Fruit fly (Drosophila melanogaster) whole organism, embryonic: ENCODE measurements around the gene Xport-B.

ENCODE experiments used
- Atf6 ChIP-seq: fragments of 200-800 bp; sonication (Bioruptor generic); IDR thresholded peaks from 2 replicates; pipeline ENCODE4 v1.3.6; 2022; ENCODE audit warnings: missing biosample characterization, missing genetic modification characterization
- CG10543 ChIP-seq: fragments of 200-800 bp; sonication (Bioruptor generic); optimal IDR thresholded peaks from 3 replicates; lab custom pipeline; 2017; ENCODE audit warnings: missing biosample characterization, mild to moderate bottlenecking, missing genetic modification characterization, moderate library complexity
- CG11504 ChIP-seq: fragments of 200-800 bp; sonication (Bioruptor generic); optimal IDR thresholded peaks from 3 replicates; lab custom pipeline; 2019; ENCODE audit warnings: missing biosample characterization, mild to moderate bottlenecking, missing genetic modification characterization, moderate library complexity
- CG11695 ChIP-seq: fragments of 200-800 bp; sonication (Bioruptor generic); IDR thresholded peaks from 3 replicates; pipeline ENCODE4 v1.3.6; 2022; ENCODE audit warnings: missing biosample characterization, missing genetic modification characterization
- CG12299 ChIP-seq: fragments of 200-800 bp; sonication (Bioruptor generic); optimal IDR thresholded peaks from 2 replicates; lab custom pipeline; 2018; ENCODE audit warnings: missing biosample characterization, mild to moderate bottlenecking, missing genetic modification characterization
- CG12769 ChIP-seq: fragments of 200-800 bp; sonication (Bioruptor generic); optimal IDR thresholded peaks from 2 replicates; lab custom pipeline; 2019; ENCODE audit warnings: missing biosample characterization, mild to moderate bottlenecking, missing genetic modification characterization, moderate library complexity
- CG13775 ChIP-seq: fragments of 200-800 bp; sonication (Bioruptor generic); optimal IDR thresholded peaks from 3 replicates; lab custom pipeline; 2017; ENCODE audit warnings: missing biosample characterization, mild to moderate bottlenecking, missing genetic modification characterization
- CG16779 ChIP-seq: fragments of 200-800 bp; sonication (Bioruptor generic); IDR thresholded peaks from 2 replicates; pipeline ENCODE4 v1.3.6; 2022; ENCODE audit warnings: missing biosample characterization, missing genetic modification characterization
- CG16863 ChIP-seq: fragments of 200-800 bp; sonication (Bioruptor generic); optimal IDR thresholded peaks from 3 replicates; lab custom pipeline; 2016; ENCODE audit warnings: missing biosample characterization, missing genetic modification characterization
- CG2120 ChIP-seq: fragments of 200-800 bp; sonication (Bioruptor generic); optimal IDR thresholded peaks from 3 replicates; lab custom pipeline; 2016; ENCODE audit warnings: missing biosample characterization, missing genetic modification characterization
- CG2678 ChIP-seq: fragments of 200-800 bp; sonication (Bioruptor generic); optimal IDR thresholded peaks from 3 replicates; lab custom pipeline; 2019; ENCODE audit warnings: missing biosample characterization, mild to moderate bottlenecking, missing genetic modification characterization, moderate library complexity
- CG2889 ChIP-seq: fragments of 200-800 bp; sonication (Bioruptor generic); IDR thresholded peaks from 3 replicates; pipeline ENCODE4 v1.3.6; 2022; ENCODE audit warnings: missing biosample characterization, missing genetic modification characterization
- CG34376 ChIP-seq: fragments of 200-800 bp; sonication (Bioruptor generic); optimal IDR thresholded peaks from 2 replicates; lab custom pipeline; 2018; ENCODE audit warnings: missing biosample characterization, mild to moderate bottlenecking, missing genetic modification characterization
- CG6854 ChIP-seq: fragments of 200-800 bp; sonication (Bioruptor generic); optimal IDR thresholded peaks from 3 replicates; lab custom pipeline; 2017; ENCODE audit warnings: missing biosample characterization, mild to moderate bottlenecking, missing genetic modification characterization
- CG7556 ChIP-seq: fragments of 200-800 bp; sonication (Bioruptor generic); optimal IDR thresholded peaks from 2 replicates; lab custom pipeline; 2017; ENCODE audit warnings: missing biosample characterization, mild to moderate bottlenecking, missing genetic modification characterization
- CG7839 ChIP-seq: fragments of 200-800 bp; sonication (Bioruptor generic); optimal IDR thresholded peaks from 3 replicates; lab custom pipeline; 2018; ENCODE audit warnings: missing biosample characterization, mild to moderate bottlenecking, missing genetic modification characterization, moderate library complexity
- CG9797 ChIP-seq: fragments of 200-800 bp; sonication (Bioruptor generic); optimal IDR thresholded peaks from 3 replicates; lab custom pipeline; 2018; ENCODE audit warnings: missing biosample characterization, mild to moderate bottlenecking, missing genetic modification characterization
- CoRest ChIP-seq: fragments of 200-800 bp; sonication (Bioruptor generic); optimal IDR thresholded peaks from 3 replicates; lab custom pipeline; 2018; ENCODE audit warnings: missing biosample characterization, mild to moderate bottlenecking, missing genetic modification characterization, moderate library complexity
- Deaf1 ChIP-seq: fragments of 200-800 bp; optimal IDR thresholded peaks from 3 replicates; lab custom pipeline; 2019; ENCODE audit warnings: missing biosample characterization, mild to moderate bottlenecking, missing genetic modification characterization, moderate library complexity
- Dek ChIP-seq: fragments of 200-800 bp; sonication (Bioruptor generic); optimal IDR thresholded peaks from 3 replicates; lab custom pipeline; 2019; ENCODE audit warnings: missing biosample characterization, mild to moderate bottlenecking, missing genetic modification characterization, moderate library complexity
- Dll ChIP-seq: fragments of 200-800 bp; sonication (Bioruptor generic); IDR thresholded peaks from 4 replicates; pipeline ENCODE4 v1.3.6; 2022; ENCODE audit warnings: missing biosample characterization, missing genetic modification characterization; ENCODE audit not compliant: partially characterized antibody
- ERR ChIP-seq: fragments of 200-800 bp; sonication (Bioruptor generic); optimal IDR thresholded peaks from 2 replicates; lab custom pipeline; 2016; ENCODE audit warnings: missing biosample characterization, missing genetic modification characterization
- HLHmδ ChIP-seq: fragments of 200-800 bp; sonication (Bioruptor generic); optimal IDR thresholded peaks from 2 replicates; lab custom pipeline; 2018; ENCODE audit warnings: missing biosample characterization, mild to moderate bottlenecking, missing genetic modification characterization, moderate library complexity
- HmgZ ChIP-seq: fragments of 200-800 bp; sonication (Bioruptor generic); optimal IDR thresholded peaks from 2 replicates; lab custom pipeline; 2018; ENCODE audit warnings: missing biosample characterization, mild to moderate bottlenecking, missing genetic modification characterization
- Hr78 ChIP-seq, 2 experiments: fragments of 200-800 bp in 1 of 2; fragments of >200 bp in 1 of 2; sonication (Bioruptor generic) in 1 of 2; optimal IDR thresholded peaks; 2 replicates each; lab custom pipeline; 2017 to 2019; ENCODE audit warnings: missing biosample characterization in 2 of 2, missing genetic modification characterization in 2 of 2, mild to moderate bottlenecking in 1 of 2, moderate library complexity in 1 of 2
- Jarid2 ChIP-seq: fragments of 200-800 bp; sonication (Bioruptor generic); optimal IDR thresholded peaks from 3 replicates; lab custom pipeline; 2017; ENCODE audit warnings: mild to moderate bottlenecking, missing biosample characterization, missing genetic modification reagents, missing genetic modification characterization
- Lhr ChIP-seq: fragments of 200-800 bp; sonication (Bioruptor generic); optimal IDR thresholded peaks from 3 replicates; lab custom pipeline; 2017; ENCODE audit warnings: mild to moderate bottlenecking, missing biosample characterization, missing genetic modification reagents, missing genetic modification characterization
- Meics ChIP-seq: fragments of 200-800 bp; sonication (Bioruptor generic); optimal IDR thresholded peaks from 2 replicates; lab custom pipeline; 2017; ENCODE audit warnings: missing biosample characterization, mild to moderate bottlenecking, missing genetic modification characterization
- NfI ChIP-seq: fragments of 200-800 bp; sonication (Bioruptor generic); optimal IDR thresholded peaks from 3 replicates; lab custom pipeline; 2018; ENCODE audit warnings: missing biosample characterization, mild to moderate bottlenecking, missing genetic modification characterization, moderate library complexity
- Sry-β ChIP-seq: fragments of 200-800 bp; sonication (Bioruptor generic); optimal IDR thresholded peaks from 2 replicates; lab custom pipeline; 2018; ENCODE audit warnings: missing biosample characterization, mild to moderate bottlenecking, missing genetic modification characterization, moderate library complexity
- Vsx1 ChIP-seq: fragments of 200-800 bp; sonication (Bioruptor generic); optimal IDR thresholded peaks from 2 replicates; lab custom pipeline; 2017; ENCODE audit warnings: missing biosample characterization, mild to moderate bottlenecking, missing genetic modification characterization, missing genetic modification reagents
- ab ChIP-seq: fragments of 200-800 bp; sonication (Bioruptor generic); optimal IDR thresholded peaks from 2 replicates; lab custom pipeline; 2016; ENCODE audit warnings: missing biosample characterization, missing genetic modification characterization
- az2 ChIP-seq: fragments of 200-800 bp; sonication (Bioruptor generic); optimal IDR thresholded peaks from 3 replicates; lab custom pipeline; 2016; ENCODE audit warnings: missing biosample characterization, missing genetic modification characterization
- gcm ChIP-seq: fragments of 200-800 bp; sonication (Bioruptor generic); optimal IDR thresholded peaks from 2 replicates; lab custom pipeline; 2019; ENCODE audit warnings: missing biosample characterization, mild to moderate bottlenecking, missing genetic modification characterization, moderate library complexity
- grau ChIP-seq: fragments of 200-800 bp; optimal IDR thresholded peaks from 3 replicates; lab custom pipeline; 2019; ENCODE audit warnings: missing biosample characterization, mild to moderate bottlenecking, missing genetic modification characterization, moderate library complexity
- jumu ChIP-seq: fragments of 200-800 bp; sonication (Bioruptor generic); optimal IDR thresholded peaks from 3 replicates; lab custom pipeline; 2016; ENCODE audit warnings: missing biosample characterization, missing genetic modification characterization
- ken ChIP-seq: fragments of 200-800 bp; sonication (Bioruptor generic); IDR thresholded peaks from 3 replicates; pipeline ENCODE4 v1.3.6; 2022; ENCODE audit warnings: missing biosample characterization, missing genetic modification characterization
- nmo ChIP-seq: fragments of 200-800 bp; sonication (Bioruptor generic); optimal IDR thresholded peaks from 2 replicates; lab custom pipeline; 2018; ENCODE audit warnings: missing biosample characterization, mild to moderate bottlenecking, missing genetic modification characterization, moderate library complexity
- peb ChIP-seq: fragments of 200-800 bp; sonication (Bioruptor generic); IDR thresholded peaks from 2 replicates; pipeline ENCODE4 v1.3.6; 2022; ENCODE audit warnings: missing biosample characterization, missing genetic modification characterization
- pita ChIP-seq: fragments of 200-800 bp; sonication (Bioruptor generic); optimal IDR thresholded peaks from 2 replicates; lab custom pipeline; 2017; ENCODE audit warnings: missing biosample characterization, mild to moderate bottlenecking, missing genetic modification characterization
- pum ChIP-seq: fragments of 200-800 bp; sonication (Bioruptor generic); optimal IDR thresholded peaks from 2 replicates; lab custom pipeline; 2016; ENCODE audit warnings: missing biosample characterization, missing genetic modification characterization
- seq ChIP-seq: fragments of 200-800 bp; sonication (Bioruptor generic); IDR thresholded peaks from 2 replicates; pipeline ENCODE4 v1.3.6; 2022; ENCODE audit warnings: missing biosample characterization, missing genetic modification characterization
- tio ChIP-seq: fragments of 200-800 bp; sonication (Bioruptor generic); optimal IDR thresholded peaks from 2 replicates; lab custom pipeline; 2017; ENCODE audit warnings: missing biosample characterization, missing genetic modification characterization, inconsistent platforms
- twi ChIP-seq: fragments of 200-800 bp; optimal IDR thresholded peaks from 2 replicates; lab custom pipeline; 2019; ENCODE audit warnings: missing biosample characterization, mild to moderate bottlenecking, missing genetic modification characterization, moderate library complexity
- wdn ChIP-seq: fragments of 200-800 bp; sonication (Bioruptor generic); IDR thresholded peaks from 2 replicates; pipeline ENCODE4 v1.3.6; 2022; ENCODE audit warnings: missing biosample characterization, missing genetic modification characterization
- wor ChIP-seq: fragments of 200-800 bp; sonication (Bioruptor generic); IDR thresholded peaks from 2 replicates; pipeline ENCODE4 v1.3.6; 2022; ENCODE audit warnings: missing biosample characterization, missing genetic modification characterization
- zf30C ChIP-seq: fragments of 200-800 bp; sonication (Bioruptor generic); optimal IDR thresholded peaks from 3 replicates; lab custom pipeline; 2018; ENCODE audit warnings: missing biosample characterization, mild to moderate bottlenecking, missing genetic modification characterization
- zfh2 ChIP-seq: fragments of 200-800 bp; sonication (Bioruptor generic); optimal IDR thresholded peaks from 2 replicates; lab custom pipeline; 2016; ENCODE audit warnings: missing biosample characterization, missing genetic modification characterization

Gene Xport-B

DNA sequence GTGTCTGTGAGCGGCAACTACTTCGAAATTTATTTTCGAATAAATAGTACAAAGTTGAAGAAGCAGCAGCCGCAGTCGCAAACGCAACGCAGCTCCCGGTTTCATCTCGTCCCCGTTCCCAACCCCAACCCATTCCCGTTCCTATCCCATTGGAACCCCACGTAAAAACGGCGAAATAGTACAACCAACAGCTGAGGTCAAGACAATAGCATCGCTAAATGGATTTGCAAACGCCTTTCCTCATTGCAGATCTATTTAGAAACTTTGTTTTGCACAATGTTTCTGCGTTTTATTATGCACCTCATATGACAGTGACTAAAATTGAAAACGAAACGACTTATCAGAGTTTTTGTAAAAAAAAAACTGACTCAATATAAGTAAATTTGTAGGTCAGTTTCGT lies 23.8 kb downstream of the Xport-B start (continued):
- TF ChIP-seq zfh2 (GFP tag; lab: Kevin White, UChicago) (no peak), ab (GFP tag; lab: Kevin White, UChicago) (no peak), Atf6 (GFP tag; lab: Robert Waterston, UW) (no peak), CG6854 (no peak), wor (GFP tag; lab: Robert Waterston, UW) (0 out of 2 replicates have a peak, but pooled peaks have one; percentile 10), zf30C (GFP tag; lab: Kevin White, UChicago) (no peak), Deaf1 (tag; lab: Kevin White, UChicago) (no peak), jumu (GFP tag; lab: Kevin White, UChicago) (no peak)

DNA sequence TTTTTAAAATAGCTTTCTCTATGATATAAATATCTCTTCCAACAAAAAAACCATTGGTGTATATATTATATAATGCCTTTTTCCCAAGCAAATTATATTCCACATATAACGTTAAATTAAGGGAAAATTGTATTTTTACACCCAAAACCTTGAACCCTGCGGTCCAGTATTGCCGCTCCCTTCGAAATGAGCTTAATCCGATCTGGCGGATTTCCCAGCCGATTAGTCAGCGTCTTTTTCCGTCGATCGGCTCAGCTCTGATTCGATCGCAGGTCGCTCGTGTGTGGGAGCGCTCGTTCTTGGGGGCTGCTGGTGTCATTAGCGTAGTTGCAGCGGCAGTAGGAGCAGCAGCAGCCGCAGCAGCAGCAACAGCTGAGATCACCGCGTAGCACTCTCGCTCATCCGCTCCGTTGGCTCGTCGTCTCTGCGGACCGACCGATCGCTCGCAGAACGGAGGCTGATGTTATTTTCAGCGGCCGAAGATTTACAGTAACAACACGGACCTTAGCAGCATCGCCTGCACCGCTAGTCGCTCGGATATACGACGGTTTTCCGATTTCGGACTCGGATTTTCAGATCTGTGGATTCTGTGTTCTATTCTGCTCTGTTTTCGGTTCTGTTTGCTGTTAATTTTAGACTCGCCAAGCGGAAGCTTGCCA lies 24.7 kb downstream of the Xport-B start, which contains the start of gene CG4733:
Gene CG4733 (plus strand): TSS at position 350 of the 659 bp plus-strand sequence.
- peak; percentile 21 for TF ChIP-seq az2 (GFP tag; lab: Kevin White, UChicago)
- peak; percentile 10 for TF ChIP-seq CG7839 (tag; lab: Kevin White, UChicago)
- TF ChIP-seq CG2678 (tag; lab: Kevin White, UChicago) = peak; percentile 46
- peak; percentile 19 for TF ChIP-seq Dek
- peak; percentile 24 for TF ChIP-seq CG11504 (tag; lab: Kevin White, UChicago)
- TF ChIP-seq ERR (GFP tag; lab: Kevin White, UChicago) = no peak
- no peak for TF ChIP-seq CG12299 (tag; lab: Kevin White, UChicago)
- TF ChIP-seq HmgZ (tag; lab: Kevin White, UChicago) = no peak
- no peak for TF ChIP-seq Vsx1 (GFP tag; lab: Kevin White, UChicago)
- TF ChIP-seq CG16779 (GFP tag; lab: Robert Waterston, UW) = no peak
- no peak for TF ChIP-seq CG16863
- TF ChIP-seq Dll = 0 out of 4 replicates have a peak, but pooled peaks have one; percentile 32
- TF ChIP-seq ken (GFP tag; lab: Robert Waterston, UW) = no peak
- TF ChIP-seq CG2889 (GFP tag; lab: Robert Waterston, UW) = no peak
- TF ChIP-seq Lhr (GFP tag; lab: Kevin White, UChicago) = no peak
- TF ChIP-seq CG11695 (GFP tag; lab: Robert Waterston, UW) = peak; percentile 46; the same call in 1 of the 3 replicates
- TF ChIP-seq wdn = no peak
- TF ChIP-seq NfI = peak; percentile 8
- TF ChIP-seq Sry-β (GFP tag; lab: Kevin White, UChicago) = peak; percentile 97
- peak; percentile 45 for TF ChIP-seq HLHmδ (GFP tag; lab: Kevin White, UChicago)
- TF ChIP-seq twi (tag; lab: Kevin White, UChicago) = peak; percentile 2
- TF ChIP-seq CG13775 (GFP tag; lab: Kevin White, UChicago) = peak; percentile 23
- peak; percentile 18 for TF ChIP-seq CG7556 (GFP tag; lab: Kevin White, UChicago)
- no peak for TF ChIP-seq CG34376 (GFP tag; lab: Kevin White, UChicago)
- TF ChIP-seq pum (GFP tag; lab: Kevin White, UChicago) = no peak
- TF ChIP-seq CG12769 (tag; lab: Kevin White, UChicago) = peak; percentile 79
- no peak for TF ChIP-seq pita (GFP tag; lab: Kevin White, UChicago)
- TF ChIP-seq grau (tag; lab: Kevin White, UChicago) = peak; percentile 48
- TF ChIP-seq gcm (GFP tag; lab: Kevin White, UChicago) = no peak
- no peak for TF ChIP-seq seq (GFP tag; lab: Robert Waterston, UW)
- TF ChIP-seq tio (GFP tag; lab: Kevin White, UChicago) = no peak
- no peak for TF ChIP-seq peb (GFP tag; lab: Robert Waterston, UW)
- TF ChIP-seq CG2120 (GFP tag; lab: Kevin White, UChicago) = peak; percentile 32
- TF ChIP-seq CoRest = peak; percentile 44
- no peak for TF ChIP-seq CG9797 (GFP tag; lab: Kevin White, UChicago)
- TF ChIP-seq Hr78 (GFP tag; optimal IDR thresholded peaks at IDR 0.05; lab: Kevin White, UChicago) = peak in 1 of 2 experiments; percentile 14
- TF ChIP-seq nmo (GFP tag; lab: Kevin White, UChicago) = peak; percentile 1
- TF ChIP-seq Meics (GFP tag; lab: Kevin White, UChicago) = peak; percentile 27
- TF ChIP-seq CG10543 (GFP tag; lab: Kevin White, UChicago) = peak; percentile 25
- peak; percentile 60 for TF ChIP-seq Jarid2 (GFP tag; lab: Kevin White, UChicago)
